Worm (Caenorhabditis elegans) whole organism, L4 larva: ENCODE results near the gene R05F9.7.

ENCODE experiments used
- D1046.2 ChIP-seq: fragments of 200-800 bp; sonication (Bioruptor generic); IDR thresholded peaks from 2 replicates; pipeline ENCODE4 v1.3.6; 2022; ENCODE audit warnings: missing genetic modification characterization, missing compliant biosample characterization
- F10B5.3 ChIP-seq: sonication (generic microtip); optimal IDR thresholded peaks from 2 replicates; lab custom pipeline; 2016; ENCODE audit warnings: mild to moderate bottlenecking, missing genetic modification characterization, missing compliant biosample characterization
- F26F4.8 ChIP-seq: fragments of 200-800 bp; sonication (Bioruptor generic); conservative IDR thresholded peaks from 2 replicates; pipeline ENCODE4 v1.3.6; 2022; ENCODE audit warnings: missing genetic modification characterization, missing compliant biosample characterization
- F37D6.2 ChIP-seq: sonication (generic microtip); optimal IDR thresholded peaks from 2 replicates; lab custom pipeline; 2016; ENCODE audit warnings: mild to moderate bottlenecking, missing genetic modification characterization, missing compliant biosample characterization
- T20F7.1 ChIP-seq: fragments of 200-800 bp; sonication (Bioruptor generic); optimal IDR thresholded peaks from 2 replicates; lab custom pipeline; 2018; ENCODE audit warnings: mild to moderate bottlenecking, missing genetic modification characterization, missing compliant biosample characterization
- T26A8.4 ChIP-seq: fragments of 200-800 bp; sonication (Bioruptor generic); IDR thresholded peaks from 2 replicates; pipeline ENCODE4 v1.3.6; 2022; ENCODE audit warnings: missing genetic modification characterization, missing compliant biosample characterization
- Y75B8A.6 ChIP-seq: fragments of 200-800 bp; sonication (Bioruptor generic); IDR thresholded peaks from 2 replicates; pipeline ENCODE4 v1.3.6; 2022; ENCODE audit warnings: missing genetic modification reagents, missing genetic modification characterization, missing compliant biosample characterization
- ZK337.2 ChIP-seq: fragments of 200-800 bp; sonication (Bioruptor generic); IDR thresholded peaks from 2 replicates; pipeline ENCODE4 v1.3.6; 2022; ENCODE audit warnings: missing genetic modification reagents, missing genetic modification characterization, missing compliant biosample characterization
- aha-1 ChIP-seq: fragments of 150-350 bp; peaks from one replicate; lab custom pipeline; 2014; ENCODE audit warnings: missing biosample characterization, missing genetic modification characterization
- ama-1 ChIP-seq: fragments of 150-350 bp; optimal IDR thresholded peaks from 2 replicates; lab custom pipeline; 2014; ENCODE audit warnings: inconsistent platforms, mixed read lengths
- ceh-20 ChIP-seq: fragments of 200-800 bp; sonication (Bioruptor generic); IDR thresholded peaks from 2 replicates; pipeline ENCODE4 v1.3.6; 2022; ENCODE audit warnings: missing genetic modification reagents, missing genetic modification characterization, missing compliant biosample characterization
- ceh-32 ChIP-seq: sonication (generic microtip); optimal IDR thresholded peaks from 2 replicates; lab custom pipeline; 2016; ENCODE audit warnings: mild to moderate bottlenecking, missing genetic modification characterization, missing compliant biosample characterization; ENCODE audit not compliant: poor library complexity
- ceh-44 ChIP-seq: fragments of 200-800 bp; sonication (Bioruptor generic); IDR thresholded peaks from 2 replicates; pipeline ENCODE4 v1.3.6; 2022; ENCODE audit warnings: missing genetic modification reagents, missing genetic modification characterization, missing compliant biosample characterization
- ces-1 ChIP-seq: fragments of 150-350 bp; sonication (generic microtip); optimal IDR thresholded peaks from 4 replicates; lab custom pipeline; 2014; ENCODE audit warnings: missing biosample characterization, missing genetic modification reagents, missing genetic modification characterization
- cey-2 ChIP-seq: sonication (generic microtip); optimal IDR thresholded peaks from 3 replicates; lab custom pipeline; 2017; ENCODE audit warnings: missing genetic modification characterization, mild to moderate bottlenecking, missing compliant biosample characterization, antibody characterized with exemption, borderline replicate concordance; ENCODE audit not compliant: insufficient read depth
- daf-16 ChIP-seq, 3 experiments: sonication (generic microtip); optimal IDR thresholded peaks; 2 replicates each; lab custom pipeline; 2016 to 2017; ENCODE audit warnings: missing genetic modification characterization in 3 of 3, missing genetic modification reagents in 3 of 3, mild to moderate bottlenecking in 2 of 3, missing compliant biosample characterization in 2 of 3, missing biosample characterization in 1 of 3, moderate library complexity in 1 of 3
- daf-19 ChIP-seq: fragments of 200-800 bp; sonication (Bioruptor generic); conservative IDR thresholded peaks from 2 replicates; pipeline ENCODE4 v1.3.6; 2022; ENCODE audit warnings: missing genetic modification characterization, missing compliant biosample characterization
- daf-8 ChIP-seq: fragments of 200-800 bp; sonication (Bioruptor generic); IDR thresholded peaks from 2 replicates; pipeline ENCODE4 v1.3.6; 2022; ENCODE audit warnings: missing genetic modification characterization, missing compliant biosample characterization
- dmd-6 ChIP-seq: fragments of 200-800 bp; sonication (Bioruptor generic); IDR thresholded peaks from 2 replicates; pipeline ENCODE4 v1.3.6; 2022; ENCODE audit warnings: missing genetic modification reagents, missing genetic modification characterization, missing compliant biosample characterization
- dpl-1 ChIP-seq: fragments of 150-350 bp; optimal IDR thresholded peaks from 2 replicates; lab custom pipeline; 2014; ENCODE audit warnings: missing biosample characterization, missing genetic modification reagents, missing genetic modification characterization
- egl-27 ChIP-seq: sonication (generic microtip); optimal IDR thresholded peaks from 3 replicates; lab custom pipeline; 2017; ENCODE audit warnings: missing biosample characterization, missing genetic modification reagents, missing genetic modification characterization
- egl-43 ChIP-seq: fragments of 200-800 bp; sonication (Bioruptor generic); IDR thresholded peaks from 2 replicates; pipeline ENCODE4 v1.3.6; 2022; ENCODE audit warnings: missing genetic modification reagents, missing genetic modification characterization, missing compliant biosample characterization
- hlh-11 ChIP-seq: fragments of 200-800 bp; sonication (Bioruptor generic); optimal IDR thresholded peaks from 2 replicates; lab custom pipeline; 2018; ENCODE audit warnings: mild to moderate bottlenecking, missing genetic modification characterization, missing compliant biosample characterization
- hlh-30 ChIP-seq: sonication (generic microtip); optimal IDR thresholded peaks from 2 replicates; lab custom pipeline; 2017; ENCODE audit warnings: antibody characterized with exemption, mild to moderate bottlenecking, missing genetic modification characterization, missing compliant biosample characterization; ENCODE audit not compliant: insufficient read depth
- hmg-1.1 ChIP-seq: fragments of 200-800 bp; sonication (Bioruptor generic); IDR thresholded peaks from 2 replicates; pipeline ENCODE4 v1.3.6; 2022; ENCODE audit warnings: missing genetic modification reagents, missing genetic modification characterization, missing compliant biosample characterization
- jun-1 ChIP-seq: fragments of 150-350 bp; optimal IDR thresholded peaks from 2 replicates; lab custom pipeline; 2014; ENCODE audit warnings: missing biosample characterization, missing genetic modification reagents, missing genetic modification characterization
- lir-3 ChIP-seq: sonication (generic microtip); optimal IDR thresholded peaks from 2 replicates; lab custom pipeline; 2016; ENCODE audit warnings: mild to moderate bottlenecking, missing genetic modification characterization, missing compliant biosample characterization
- madf-5 ChIP-seq, 2 experiments: fragments of 200-800 bp; sonication (Bioruptor generic); IDR thresholded peaks; 2 replicates each; pipeline ENCODE4 v1.3.6; 2022; ENCODE audit warnings: missing compliant biosample characterization in 2 of 2, missing genetic modification characterization in 2 of 2
- madf-9 ChIP-seq: fragments of 200-800 bp; sonication (Bioruptor generic); conservative IDR thresholded peaks from 2 replicates; pipeline ENCODE4 v1.3.6; 2022; ENCODE audit warnings: missing genetic modification reagents, missing genetic modification characterization, missing compliant biosample characterization
- mes-2 ChIP-seq: sonication (generic microtip); optimal IDR thresholded peaks from 2 replicates; lab custom pipeline; 2016; ENCODE audit warnings: missing genotype, mild to moderate bottlenecking, missing genetic modification characterization, missing compliant biosample characterization; ENCODE audit not compliant: poor library complexity, severe bottlenecking
- mxl-2 ChIP-seq: fragments of 200-800 bp; sonication (Bioruptor generic); conservative IDR thresholded peaks from 2 replicates; pipeline ENCODE4 v1.3.6; 2022; ENCODE audit warnings: missing genetic modification reagents, missing genetic modification characterization, missing compliant biosample characterization
- mxl-3 ChIP-seq: fragments of 200-800 bp; sonication (Bioruptor generic); optimal IDR thresholded peaks from 2 replicates; lab custom pipeline; 2018; ENCODE audit warnings: mild to moderate bottlenecking, missing genetic modification characterization, missing compliant biosample characterization
- nhr-10 ChIP-seq: fragments of 150-350 bp; optimal IDR thresholded peaks from 2 replicates; lab custom pipeline; 2014; ENCODE audit warnings: missing biosample characterization, missing genetic modification characterization
- nhr-28 ChIP-seq: fragments of 150-350 bp; optimal IDR thresholded peaks from 2 replicates; lab custom pipeline; 2014; ENCODE audit warnings: missing biosample characterization, missing genetic modification characterization
- nhr-41 ChIP-seq: fragments of 200-800 bp; sonication (Bioruptor generic); IDR thresholded peaks from 2 replicates; pipeline ENCODE4 v1.3.6; 2022; ENCODE audit warnings: missing genetic modification reagents, missing genetic modification characterization, missing compliant biosample characterization
- nhr-48 ChIP-seq: sonication (generic microtip); optimal IDR thresholded peaks from 2 replicates; lab custom pipeline; 2016; ENCODE audit warnings: mild to moderate bottlenecking, missing genetic modification characterization, missing compliant biosample characterization
- nhr-77 ChIP-seq: fragments of 150-350 bp; optimal IDR thresholded peaks from 2 replicates; lab custom pipeline; 2014; ENCODE audit warnings: missing biosample characterization, missing genetic modification characterization
- skn-1 ChIP-seq: fragments of 150-350 bp; optimal IDR thresholded peaks from 2 replicates; lab custom pipeline; 2014; ENCODE audit warnings: missing biosample characterization, missing genetic modification characterization
- tag-97 ChIP-seq: fragments of 200-800 bp; sonication (Bioruptor generic); IDR thresholded peaks from 2 replicates; pipeline ENCODE4 v1.3.6; 2022; ENCODE audit warnings: missing genetic modification characterization, missing compliant biosample characterization
- unc-39 ChIP-seq: sonication (generic microtip); optimal IDR thresholded peaks from 2 replicates; lab custom pipeline; 2017; ENCODE audit warnings: missing biosample characterization, missing genetic modification characterization
- unc-62 ChIP-seq, 3 experiments: fragments of 150-350 bp in 1 of 3; sonication (generic microtip); optimal IDR thresholded peaks in 2 of 3; peaks in 1 of 3; 1 replicate in 1 of 3; 2 replicates in 2 of 3; lab custom pipeline; 2014 to 2017; ENCODE audit warnings: missing biosample characterization in 3 of 3, missing genetic modification characterization in 3 of 3, missing genetic modification reagents in 3 of 3, missing genotype in 1 of 3
- vab-7 ChIP-seq: fragments of 200-800 bp; sonication (Bioruptor generic); IDR thresholded peaks from 2 replicates; pipeline ENCODE4 v1.3.6; 2022; ENCODE audit warnings: missing genetic modification reagents, missing genetic modification characterization, missing compliant biosample characterization
- ztf-11 ChIP-seq: fragments of 150-350 bp; optimal IDR thresholded peaks from 2 replicates; lab custom pipeline; 2014; ENCODE audit warnings: missing biosample characterization, missing genetic modification characterization

R05F9.7 gene

ce11 chrII:4866045-4866444 lies 20.0 kb upstream of the R05F9.7 start:
- TF ChIP-seq unc-62 (GFP tag; optimal IDR thresholded peaks at IDR 0.05 in 1 of 2; lab: Kevin White, UChicago) (no peak), unc-62 (tag; optimal IDR thresholded peaks at IDR 0.05; lab: Kevin White, UChicago) (no peak), ces-1 (GFP tag; lab: Kevin White, UChicago) (no peak), hlh-11 (tag; lab: Kevin White, UChicago) (peak; percentile 71), tag-97 (GFP tag; lab: Robert Waterston, UW) (no peak), daf-16 (GFP tag; optimal IDR thresholded peaks at IDR 0.05; lab: Kevin White, UChicago) (no peak), daf-16 (tag; optimal IDR thresholded peaks at IDR 0.05; lab: Kevin White, UChicago) (no peak), F26F4.8 (GFP tag; lab: Robert Waterston, UW) (no peak), T26A8.4 (peak; percentile 52; the same call in 1 of the 2 replicates), ceh-32 (tag; lab: Kevin White, UChicago) (no peak), nhr-10 (tag; lab: Kevin White, UChicago) (no peak), unc-39 (tag; lab: Kevin White, UChicago) (no peak), mes-2 (tag; lab: Kevin White, UChicago) (no peak), nhr-41 (no peak), daf-19 (GFP tag; lab: Robert Waterston, UW) (no peak), hmg-1.1 (GFP tag; lab: Robert Waterston, UW) (no peak), D1046.2 (no peak), lir-3 (no peak), mxl-3 (peak; percentile 65), dmd-6 (GFP tag; lab: Robert Waterston, UW) (no peak), hlh-30 (no peak), ceh-20 (GFP tag; lab: Robert Waterston, UW) (no peak), cey-2 (tag; lab: Kevin White, UChicago) (no peak), jun-1 (tag; lab: Kevin White, UChicago) (no peak), nhr-77 (tag; lab: Kevin White, UChicago) (no peak), madf-9 (no peak), T20F7.1 (no peak), nhr-48 (peak; percentile 45), ztf-11 (tag; lab: Kevin White, UChicago) (no peak), egl-43 (GFP tag; lab: Robert Waterston, UW) (no peak), ama-1 (lab: Kevin White, UChicago) (peak; percentile 82), egl-27 (tag; lab: Kevin White, UChicago) (no peak), mxl-2 (GFP tag; lab: Robert Waterston, UW) (no peak), ceh-44 (GFP tag; lab: Robert Waterston, UW) (no peak), ZK337.2 (GFP tag; lab: Robert Waterston, UW) (no peak), aha-1 (tag; lab: Kevin White, UChicago) (peak; percentile 73), vab-7 (GFP tag; lab: Robert Waterston, UW) (no peak), madf-5 (GFP tag; IDR thresholded peaks at IDR 0.05; lab: Robert Waterston, UW) (0 out of 4 replicates have a peak, but pooled peaks of 1 of the 2 experiments have one; percentile 16), skn-1 (tag; lab: Kevin White, UChicago) (no peak), F37D6.2 (tag; lab: Kevin White, UChicago) (no peak), dpl-1 (GFP tag; lab: Kevin White, UChicago) (peak; percentile 16), nhr-28 (tag; lab: Kevin White, UChicago) (peak; percentile 42), daf-8 (GFP tag; lab: Robert Waterston, UW) (no peak), Y75B8A.6 (no peak), F10B5.3 (tag; lab: Kevin White, UChicago) (no peak)
- TF ChIP-seq, all 104 proteins: peak for 9
